Worm (Caenorhabditis elegans) whole organism, young adult: ENCODE measurements around the gene K12H4.7.

Source experiments
- B0019.2 ChIP-seq: fragments of 200-800 bp; sonication (Bioruptor generic); conservative IDR thresholded peaks from 2 replicates; pipeline ENCODE4 v1.3.6; 2022; ENCODE audit warnings: missing genetic modification reagents, missing genetic modification characterization, missing compliant biosample characterization
- C06A6.2 ChIP-seq: fragments of 200-800 bp; sonication (Bioruptor generic); conservative IDR thresholded peaks from 2 replicates; pipeline ENCODE4 v1.3.6; 2022; ENCODE audit warnings: missing genetic modification characterization, missing compliant biosample characterization
- D2030.7 ChIP-seq: fragments of 200-800 bp; sonication (Bioruptor generic); IDR thresholded peaks from 2 replicates; pipeline ENCODE4 v1.3.6; 2022; ENCODE audit warnings: missing genetic modification reagents, missing genetic modification characterization, missing compliant biosample characterization
- F23B12.7 ChIP-seq: sonication (generic microtip); optimal IDR thresholded peaks from 2 replicates; lab custom pipeline; 2017; ENCODE audit warnings: missing genetic modification characterization, mild to moderate bottlenecking, missing compliant biosample characterization, antibody characterized with exemption, moderate library complexity; ENCODE audit not compliant: insufficient read depth
- F33H1.4 ChIP-seq: fragments of 200-800 bp; sonication (Bioruptor generic); IDR thresholded peaks from 2 replicates; pipeline ENCODE4 v1.3.6; 2022; ENCODE audit warnings: missing genetic modification reagents, missing genetic modification characterization, missing compliant biosample characterization
- F37B4.10 ChIP-seq: fragments of 200-800 bp; sonication (Bioruptor generic); IDR thresholded peaks from 2 replicates; pipeline ENCODE4 v1.3.6; 2022; ENCODE audit warnings: missing genetic modification characterization, missing compliant biosample characterization
- F39B2.1 ChIP-seq: fragments of 200-800 bp; sonication (Bioruptor generic); IDR thresholded peaks from 2 replicates; pipeline ENCODE4 v1.3.6; 2022; ENCODE audit warnings: missing genetic modification reagents, missing genetic modification characterization, missing compliant biosample characterization
- F49E8.2 ChIP-seq: sonication (generic microtip); optimal IDR thresholded peaks from 3 replicates; lab custom pipeline; 2017; ENCODE audit warnings: missing genetic modification characterization, mild to moderate bottlenecking, missing compliant biosample characterization, antibody characterized with exemption, moderate library complexity; ENCODE audit not compliant: insufficient read depth
- F57A8.1 ChIP-seq: fragments of 200-800 bp; sonication (Bioruptor generic); optimal IDR thresholded peaks from 2 replicates; lab custom pipeline; 2018; ENCODE audit warnings: mild to moderate bottlenecking, missing genetic modification characterization, moderate library complexity, missing compliant biosample characterization
- F57C9.4 ChIP-seq: sonication (generic microtip); optimal IDR thresholded peaks from 2 replicates; lab custom pipeline; 2017; ENCODE audit warnings: mild to moderate bottlenecking, missing genetic modification characterization, missing compliant biosample characterization
- T07F8.4 ChIP-seq: sonication (generic microtip); optimal IDR thresholded peaks from 2 replicates; lab custom pipeline; 2016; ENCODE audit warnings: mild to moderate bottlenecking, missing genetic modification characterization, moderate library complexity, missing compliant biosample characterization
- Y56A3A.18 ChIP-seq: fragments of 200-800 bp; sonication (Bioruptor generic); IDR thresholded peaks from 2 replicates; pipeline ENCODE4 v1.3.6; 2022; ENCODE audit warnings: missing genetic modification reagents, missing genetic modification characterization, missing compliant biosample characterization
- Y67H2A.10 ChIP-seq: fragments of 200-800 bp; sonication (Bioruptor generic); conservative IDR thresholded peaks from 2 replicates; pipeline ENCODE4 v1.3.6; 2022; ENCODE audit warnings: missing genetic modification reagents, missing genetic modification characterization, missing compliant biosample characterization
- ama-1 ChIP-seq, 3 experiments: fragments of 150-350 bp in 1 of 3; sonication (generic microtip) in 2 of 3; optimal IDR thresholded peaks; 2 replicates each; lab custom pipeline; 2014 to 2018; ENCODE audit warnings: missing biosample characterization in 2 of 3, missing genetic modification characterization in 2 of 3, missing genetic modification reagents in 2 of 3
- aptf-2 ChIP-seq: fragments of 200-800 bp; sonication (Bioruptor generic); conservative IDR thresholded peaks from 2 replicates; pipeline ENCODE4 v1.3.6; 2022; ENCODE audit warnings: missing genetic modification reagents, missing genetic modification characterization, missing compliant biosample characterization
- athp-1 ChIP-seq: sonication (generic microtip); optimal IDR thresholded peaks from 2 replicates; lab custom pipeline; 2017; ENCODE audit warnings: mild to moderate bottlenecking, missing genetic modification characterization, missing compliant biosample characterization
- bed-2 ChIP-seq: fragments of 200-800 bp; sonication (Bioruptor generic); IDR thresholded peaks from 2 replicates; pipeline ENCODE4 v1.3.6; 2022; ENCODE audit warnings: missing genetic modification reagents, missing genetic modification characterization, missing compliant biosample characterization
- cebp-2 ChIP-seq: fragments of 200-800 bp; sonication (Bioruptor generic); IDR thresholded peaks from 2 replicates; pipeline ENCODE4 v1.3.6; 2022; ENCODE audit warnings: missing genetic modification characterization, missing compliant biosample characterization
- ceh-58 ChIP-seq: fragments of 200-800 bp; sonication (Bioruptor generic); IDR thresholded peaks from 2 replicates; pipeline ENCODE4 v1.3.6; 2022; ENCODE audit warnings: missing genetic modification characterization, missing compliant biosample characterization
- ceh-79 ChIP-seq: sonication (generic microtip); optimal IDR thresholded peaks from 2 replicates; lab custom pipeline; 2017; ENCODE audit warnings: mild to moderate bottlenecking, missing genetic modification characterization, missing compliant biosample characterization
- dpl-1 ChIP-seq: fragments of 150-350 bp; optimal IDR thresholded peaks from 2 replicates; lab custom pipeline; 2014; ENCODE audit warnings: missing biosample characterization, missing genetic modification reagents, missing genetic modification characterization
- efl-1 ChIP-seq: fragments of 150-350 bp; optimal IDR thresholded peaks from 2 replicates; lab custom pipeline; 2014; ENCODE audit warnings: missing biosample characterization, missing genetic modification reagents, missing genetic modification characterization
- egl-44 ChIP-seq: fragments of 200-800 bp; sonication (Bioruptor generic); IDR thresholded peaks from 2 replicates; pipeline ENCODE4 v1.3.6; 2022; ENCODE audit warnings: missing genetic modification reagents, missing genetic modification characterization, missing compliant biosample characterization
- ets-4 ChIP-seq: fragments of 200-800 bp; sonication (Bioruptor generic); optimal IDR thresholded peaks from 2 replicates; lab custom pipeline; 2018; ENCODE audit warnings: mild to moderate bottlenecking, missing genetic modification characterization, missing compliant biosample characterization
- hlh-12 ChIP-seq: sonication (generic microtip); optimal IDR thresholded peaks from 2 replicates; lab custom pipeline; 2016; ENCODE audit warnings: missing genetic modification characterization, missing compliant biosample characterization
- hsf-1 ChIP-seq: fragments of 200-800 bp; sonication (Bioruptor generic); IDR thresholded peaks from 2 replicates; pipeline ENCODE4 v1.3.6; 2022; ENCODE audit warnings: missing genetic modification reagents, missing genetic modification characterization, missing compliant biosample characterization
- lag-1 ChIP-seq: fragments of 200-800 bp; sonication (Bioruptor generic); IDR thresholded peaks from 2 replicates; pipeline ENCODE4 v1.3.6; 2022; ENCODE audit warnings: missing genetic modification reagents, missing genetic modification characterization, missing compliant biosample characterization
- let-607 ChIP-seq, 2 experiments: fragments of 200-800 bp in 1 of 2; sonication (Bioruptor generic) in 1 of 2; sonication (generic microtip) in 1 of 2; optimal IDR thresholded peaks; 2 replicates each; lab custom pipeline; 2016 to 2018; ENCODE audit warnings: mild to moderate bottlenecking in 2 of 2, missing compliant biosample characterization in 2 of 2, missing genetic modification characterization in 2 of 2, moderate library complexity in 2 of 2, missing genotype in 1 of 2
- lin-26 ChIP-seq: fragments of 200-800 bp; sonication (Bioruptor generic); IDR thresholded peaks from 2 replicates; pipeline ENCODE4 v1.3.6; 2022; ENCODE audit warnings: missing genetic modification reagents, missing genetic modification characterization, missing compliant biosample characterization
- lsl-1 ChIP-seq: fragments of 200-800 bp; sonication (Bioruptor generic); optimal IDR thresholded peaks from 2 replicates; lab custom pipeline; 2018; ENCODE audit warnings: mild to moderate bottlenecking, missing genetic modification characterization, moderate library complexity, missing compliant biosample characterization
- lsy-27 ChIP-seq: sonication (generic microtip); optimal IDR thresholded peaks from 2 replicates; lab custom pipeline; 2017; ENCODE audit warnings: missing genetic modification characterization, mild to moderate bottlenecking, missing compliant biosample characterization, antibody characterized with exemption, missing genotype, borderline replicate concordance; ENCODE audit not compliant: insufficient read depth
- madf-10 ChIP-seq: sonication (generic microtip); optimal IDR thresholded peaks from 2 replicates; lab custom pipeline; 2016; ENCODE audit warnings: mild to moderate bottlenecking, missing genetic modification characterization, missing compliant biosample characterization
- madf-6 ChIP-seq: fragments of 200-800 bp; sonication (Bioruptor generic); IDR thresholded peaks from 2 replicates; pipeline ENCODE4 v1.3.6; 2022; ENCODE audit warnings: missing genetic modification reagents, missing genetic modification characterization, missing compliant biosample characterization
- mxl-1 ChIP-seq: sonication (generic microtip); optimal IDR thresholded peaks from 2 replicates; lab custom pipeline; 2016; ENCODE audit warnings: missing genetic modification characterization, missing compliant biosample characterization
- nfyb-1 ChIP-seq: fragments of 200-800 bp; sonication (Bioruptor generic); IDR thresholded peaks from 2 replicates; pipeline ENCODE4 v1.3.6; 2022; ENCODE audit warnings: missing genetic modification reagents, missing genetic modification characterization, missing compliant biosample characterization
- nhr-179 ChIP-seq: sonication (generic microtip); optimal IDR thresholded peaks from 2 replicates; lab custom pipeline; 2016; ENCODE audit warnings: mild to moderate bottlenecking, missing genetic modification characterization, missing compliant biosample characterization
- nhr-27 ChIP-seq: fragments of 200-800 bp; sonication (Bioruptor generic); optimal IDR thresholded peaks from 2 replicates; lab custom pipeline; 2018; ENCODE audit warnings: mild to moderate bottlenecking, missing genetic modification characterization, moderate library complexity, missing compliant biosample characterization
- snpc-1.1 ChIP-seq: sonication (generic microtip); optimal IDR thresholded peaks from 2 replicates; lab custom pipeline; 2017; ENCODE audit warnings: missing genetic modification characterization, mild to moderate bottlenecking, missing compliant biosample characterization, antibody characterized with exemption, moderate library complexity, missing genotype, missing genetic modification reagents; ENCODE audit not compliant: insufficient read depth
- snpc-4 ChIP-seq, 5 experiments: fragments of 150-350 bp in 1 of 5; sonication (generic microtip) in 4 of 5; optimal IDR thresholded peaks; 2 replicates each; lab custom pipeline; 2014 to 2018; ENCODE audit warnings: missing genetic modification characterization in 5 of 5, missing biosample characterization in 3 of 5, antibody characterized with exemption in 2 of 5, mild to moderate bottlenecking in 2 of 5, missing compliant biosample characterization in 2 of 5, missing genotype in 2 of 5, moderate library complexity in 2 of 5, missing genetic modification reagents in 1 of 5
- tbx-9 ChIP-seq: sonication (generic microtip); optimal IDR thresholded peaks from 2 replicates; lab custom pipeline; 2016; ENCODE audit warnings: borderline replicate concordance, missing genetic modification characterization, inconsistent platforms, missing compliant biosample characterization
- ztf-28 ChIP-seq: fragments of 200-800 bp; sonication (Bioruptor generic); IDR thresholded peaks from 2 replicates; pipeline ENCODE4 v1.3.6; 2022; ENCODE audit warnings: missing genetic modification reagents, missing genetic modification characterization, missing compliant biosample characterization
- ztf-3 ChIP-seq: fragments of 200-800 bp; sonication (Bioruptor generic); optimal IDR thresholded peaks from 2 replicates; lab custom pipeline; 2018; ENCODE audit warnings: mild to moderate bottlenecking, missing genetic modification characterization, missing compliant biosample characterization
- ztf-6 ChIP-seq: fragments of 200-800 bp; sonication (Bioruptor generic); IDR thresholded peaks from 2 replicates; pipeline ENCODE4 v1.3.6; 2022; ENCODE audit warnings: missing genetic modification reagents, missing genetic modification characterization, missing compliant biosample characterization

Gene K12H4.7

DNA sequence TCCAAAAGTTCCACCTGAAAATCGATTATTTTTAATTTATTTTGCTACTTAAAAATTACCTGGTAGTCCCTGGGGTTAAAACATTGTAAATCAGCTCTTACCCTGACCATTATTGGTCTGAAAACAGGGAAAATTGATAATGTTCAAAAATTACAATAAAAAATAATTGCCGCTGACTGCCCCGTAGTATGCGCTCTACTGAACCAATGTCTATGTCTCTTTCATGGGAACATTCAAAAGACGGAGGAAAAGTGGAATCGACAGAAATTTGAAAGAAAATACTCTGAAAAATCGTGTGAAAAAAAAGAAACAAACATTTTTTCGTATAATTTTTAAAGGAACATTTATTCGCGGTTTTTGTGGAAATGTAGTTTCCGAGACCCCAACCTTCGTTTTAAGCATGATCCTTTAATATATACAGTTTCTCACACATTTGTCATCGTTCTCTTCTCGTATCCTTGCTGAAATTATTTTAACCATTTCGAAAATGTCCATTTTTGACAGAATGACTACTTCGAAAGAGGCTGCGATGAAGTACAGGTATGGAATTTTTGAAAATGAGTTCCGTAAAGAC lies 29.4 kb upstream of the K12H4.7 start, which contains the start of the genes dcr-1 and apc-2:
TSS of gene dcr-1 (minus strand) at position 117 of the 574 bp plus-strand sequence.
TSS of gene apc-2 (plus strand) at position 465 of the 574 bp plus-strand sequence.
- TF ChIP-seq ztf-3 (GFP tag; lab: Kevin White, UChicago) (no peak), lsl-1 (GFP tag; lab: Kevin White, UChicago) (peak; percentile 68), mxl-1 (tag; lab: Kevin White, UChicago) (no peak), dpl-1 (GFP tag; lab: Kevin White, UChicago) (peak; percentile 36), efl-1 (GFP tag; lab: Kevin White, UChicago) (peak; percentile 67), madf-6 (GFP tag; lab: Robert Waterston, UW) (0 out of 2 replicates have a peak, but pooled peaks have one; percentile 35), F33H1.4 (peak; percentile 63), D2030.7 (peak; percentile 32; the same call in 1 of the 2 replicates)

DNA sequence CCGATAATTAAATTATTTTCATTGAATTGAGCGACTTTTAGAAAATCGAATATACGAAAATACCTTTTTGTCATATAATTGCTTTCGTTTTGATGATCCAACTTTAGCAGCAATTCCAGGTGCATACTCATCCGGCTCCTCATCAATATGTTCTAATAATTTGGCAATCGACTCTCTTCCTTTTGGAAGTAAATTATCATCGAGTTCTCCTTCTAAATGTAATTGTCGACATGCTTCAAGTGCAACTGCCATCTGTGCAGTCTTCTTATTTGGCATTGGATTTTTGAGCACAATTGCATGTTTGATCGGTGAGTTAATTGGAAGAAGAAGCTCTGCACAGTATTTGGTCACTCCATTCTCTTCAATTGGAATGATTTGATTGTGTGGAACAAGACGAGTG lies 26.3 kb upstream of the K12H4.7 start:
- TF ChIP-seq C06A6.2 (no peak), tbx-9 (tag; lab: Kevin White, UChicago) (no peak), Y67H2A.10 (no peak), T07F8.4 (tag; lab: Kevin White, UChicago) (no peak), hlh-12 (tag; lab: Kevin White, UChicago) (no peak), Y56A3A.18 (GFP tag; lab: Robert Waterston, UW) (no peak), cebp-2 (GFP tag; lab: Robert Waterston, UW) (no peak), nhr-179 (tag; lab: Kevin White, UChicago) (no peak), F57A8.1 (GFP tag; lab: Kevin White, UChicago) (no peak), snpc-1.1 (tag; lab: Kevin White, UChicago) (no peak)

DNA sequence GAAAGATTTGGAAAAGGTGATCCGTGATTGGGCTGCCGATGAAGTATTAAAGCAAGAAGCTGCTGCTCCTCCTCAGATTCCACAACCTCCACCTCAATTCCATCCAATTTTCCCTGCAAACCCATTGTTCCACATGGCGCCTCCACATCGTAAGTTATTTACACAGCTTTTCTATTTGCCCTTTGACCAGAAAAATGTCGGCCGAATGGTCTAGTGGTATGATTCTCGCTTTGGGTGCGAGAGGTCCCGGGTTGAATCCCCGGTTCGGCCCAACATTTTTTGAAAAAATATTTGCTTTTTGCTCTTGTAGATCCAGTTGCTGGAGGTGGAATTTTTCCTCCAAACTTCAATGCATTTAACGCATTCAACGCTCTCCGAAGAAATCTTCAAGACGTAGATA lies 18.3 kb upstream of the K12H4.7 start:
- no peak for TF ChIP-seq nhr-179 (tag; lab: Kevin White, UChicago)
- no peak for TF ChIP-seq ceh-58 (GFP tag; lab: Robert Waterston, UW)
- no peak for TF ChIP-seq cebp-2 (GFP tag; lab: Robert Waterston, UW)
- no peak for TF ChIP-seq dpl-1 (GFP tag; lab: Kevin White, UChicago)
- TF ChIP-seq F37B4.10 (GFP tag; lab: Robert Waterston, UW) = no peak
- no peak for TF ChIP-seq madf-10 (tag; lab: Kevin White, UChicago)
- peak; percentile 7 for TF ChIP-seq F49E8.2 (tag; lab: Kevin White, UChicago)
- no peak for TF ChIP-seq lsy-27 (tag; lab: Kevin White, UChicago)
- TF ChIP-seq lag-1 (GFP tag; lab: Robert Waterston, UW) = no peak
- TF ChIP-seq B0019.2 (GFP tag; lab: Robert Waterston, UW) = 0 out of 2 replicates have a peak, but pooled peaks have one; percentile 14
- no peak for TF ChIP-seq nhr-27 (tag; lab: Kevin White, UChicago)
- TF ChIP-seq hsf-1 (GFP tag; lab: Robert Waterston, UW) = no peak
- peak; percentile 76 for TF ChIP-seq lin-26 (GFP tag; lab: Robert Waterston, UW)
- TF ChIP-seq ets-4 (GFP tag; lab: Kevin White, UChicago) = no peak
- TF ChIP-seq egl-44 (GFP tag; lab: Robert Waterston, UW) = 0 out of 2 replicates have a peak, but pooled peaks have one; percentile 11
- peak; percentile 58 for TF ChIP-seq F23B12.7
- TF ChIP-seq ceh-79 = no peak
- no peak for TF ChIP-seq ztf-28 (GFP tag; lab: Robert Waterston, UW)
- TF ChIP-seq F57C9.4 (tag; lab: Kevin White, UChicago) = no peak
- no peak for TF ChIP-seq aptf-2 (GFP tag; lab: Robert Waterston, UW)
- peak; percentile 56 for TF ChIP-seq snpc-4 (GFP tag; optimal IDR thresholded peaks at IDR 0.05; lab: Kevin White, UChicago)
- TF ChIP-seq snpc-4 (tag; optimal IDR thresholded peaks at IDR 0.05; lab: Kevin White, UChicago) = peak in 3 of 4 experiments; percentile 86 to 88 (median 87)
- no peak for TF ChIP-seq bed-2 (GFP tag; lab: Robert Waterston, UW)
- no peak for TF ChIP-seq ztf-6 (GFP tag; lab: Robert Waterston, UW)
- TF ChIP-seq F39B2.1 = no peak
- no peak for TF ChIP-seq athp-1 (tag; lab: Kevin White, UChicago)
- TF ChIP-seq nfyb-1 (GFP tag; lab: Robert Waterston, UW) = 0 out of 2 replicates have a peak, but pooled peaks have one; percentile 70
- TF ChIP-seq ama-1 (optimal IDR thresholded peaks at IDR 0.05; lab: Kevin White, UChicago) = no peak
- no peak for TF ChIP-seq ama-1 (GFP tag; optimal IDR thresholded peaks at IDR 0.05; lab: Kevin White, UChicago)
- no peak for TF ChIP-seq let-607 (tag; optimal IDR thresholded peaks at IDR 0.05; lab: Kevin White, UChicago)
